Worm (Caenorhabditis elegans): ENCODE results near the gene T06D4.6.

ce11 chrII:3340251-3340650 is 47.2 kb downstream of the T06D4.6 start, which contains the start of gene F14D2.5:
- no peak for TF ChIP-seq nhr-12 (tag; optimal IDR thresholded peaks at IDR 0.05)
- no peak for TF ChIP-seq gmeb-1 (tag; optimal IDR thresholded peaks at IDR 0.05)
- no peak for TF ChIP-seq mdl-1 (tag; optimal IDR thresholded peaks at IDR 0.05)
- no peak for TF ChIP-seq lin-11 (tag; optimal IDR thresholded peaks at IDR 0.05)
- TF ChIP-seq C34F6.9 (tag; optimal IDR thresholded peaks at IDR 0.05) = no peak
- no peak for TF ChIP-seq elt-3 (tag; optimal IDR thresholded peaks at IDR 0.05)
- no peak for TF ChIP-seq ama-1 (optimal IDR thresholded peaks at IDR 0.05)
- TF ChIP-seq nhr-25 (tag; optimal IDR thresholded peaks at IDR 0.05) = no peak
- no peak for TF ChIP-seq fos-1 (tag; optimal IDR thresholded peaks at IDR 0.05)
- no peak for TF ChIP-seq lin-13 (GFP tag; optimal IDR thresholded peaks at IDR 0.05)
- TF ChIP-seq egl-27 (tag; optimal IDR thresholded peaks at IDR 0.05) = no peak
- TF ChIP-seq elt-1 (tag; optimal IDR thresholded peaks at IDR 0.05) = no peak
- no peak for TF ChIP-seq nhr-11 (tag; optimal IDR thresholded peaks at IDR 0.05)
- no peak for TF ChIP-seq ztf-4 (tag; optimal IDR thresholded peaks at IDR 0.05)

Measured in whole organism, L2 larva.